Fruit fly (Drosophila melanogaster) whole organism, embryonic: ENCODE results near the gene Nak.

Experiments
- Adf1 ChIP-seq: fragments of 200-800 bp; sonication (Bioruptor generic); IDR thresholded peaks from 2 replicates; pipeline ENCODE4 v1.3.6; 2022; ENCODE audit warnings: missing biosample characterization, missing genetic modification characterization
- Bgb ChIP-seq: fragments of 200-800 bp; sonication (Bioruptor generic); IDR thresholded peaks from 2 replicates; pipeline ENCODE4 v1.3.6; 2022; ENCODE audit warnings: missing biosample characterization, missing genetic modification characterization; ENCODE audit not compliant: partially characterized antibody
- CG10274 ChIP-seq: fragments of 200-800 bp; sonication (Bioruptor generic); optimal IDR thresholded peaks from 3 replicates; lab custom pipeline; 2017; ENCODE audit warnings: missing biosample characterization, mild to moderate bottlenecking, missing genetic modification characterization
- CG11398 ChIP-seq: fragments of 200-800 bp; sonication (Bioruptor generic); optimal IDR thresholded peaks from 2 replicates; lab custom pipeline; 2016; ENCODE audit warnings: missing biosample characterization, missing genetic modification characterization
- CG12104 ChIP-seq: fragments of 200-800 bp; sonication (Bioruptor generic); optimal IDR thresholded peaks from 3 replicates; lab custom pipeline; 2016; ENCODE audit warnings: missing biosample characterization, missing genetic modification characterization
- CG12391 ChIP-seq: fragments of 200-800 bp; sonication (Bioruptor generic); optimal IDR thresholded peaks from 3 replicates; lab custom pipeline; 2018; ENCODE audit warnings: missing biosample characterization, mild to moderate bottlenecking, missing genetic modification characterization, moderate library complexity
- CG12659 ChIP-seq: fragments of 200-800 bp; sonication (Bioruptor generic); optimal IDR thresholded peaks from 3 replicates; lab custom pipeline; 2017; ENCODE audit warnings: mild to moderate bottlenecking, missing biosample characterization, missing genetic modification reagents, missing genetic modification characterization
- CG1602 ChIP-seq: fragments of 200-800 bp; sonication (Bioruptor generic); optimal IDR thresholded peaks from 3 replicates; lab custom pipeline; 2016; ENCODE audit warnings: missing biosample characterization, missing genetic modification characterization
- CG17829 ChIP-seq: fragments of 200-800 bp; optimal IDR thresholded peaks from 2 replicates; lab custom pipeline; 2019; ENCODE audit warnings: missing biosample characterization, mild to moderate bottlenecking, missing genetic modification characterization, moderate library complexity
- CG18011 ChIP-seq: fragments of 200-800 bp; sonication (Bioruptor generic); optimal IDR thresholded peaks from 2 replicates; lab custom pipeline; 2017; ENCODE audit warnings: missing biosample characterization, missing genetic modification characterization, mild to moderate bottlenecking, moderate library complexity, missing genotype
- CG30020 ChIP-seq: fragments of 200-800 bp; optimal IDR thresholded peaks from 2 replicates; lab custom pipeline; 2019; ENCODE audit warnings: missing biosample characterization, mild to moderate bottlenecking, missing genetic modification characterization, moderate library complexity
- CG33213 ChIP-seq: fragments of 200-800 bp; sonication (Bioruptor generic); optimal IDR thresholded peaks from 3 replicates; lab custom pipeline; 2016; ENCODE audit warnings: missing biosample characterization, missing genetic modification characterization
- CG4404 ChIP-seq: fragments of 200-800 bp; sonication (Bioruptor generic); IDR thresholded peaks from 2 replicates; pipeline ENCODE4 v1.3.6; 2022; ENCODE audit warnings: missing biosample characterization, missing genetic modification characterization
- CG4424 ChIP-seq: fragments of 200-800 bp; sonication (Bioruptor generic); optimal IDR thresholded peaks from 3 replicates; lab custom pipeline; 2016; ENCODE audit warnings: missing biosample characterization, missing genetic modification characterization
- CG4617 ChIP-seq: fragments of 200-800 bp; sonication (Bioruptor generic); optimal IDR thresholded peaks from 3 replicates; lab custom pipeline; 2016; ENCODE audit warnings: missing biosample characterization, missing genetic modification characterization, borderline replicate concordance
- CG7963 ChIP-seq: fragments of 200-800 bp; sonication (Bioruptor generic); IDR thresholded peaks from 3 replicates; pipeline ENCODE4 v1.3.6; 2022; ENCODE audit warnings: missing biosample characterization, missing genetic modification characterization; ENCODE audit not compliant: partially characterized antibody
- CG8281 ChIP-seq: fragments of 200-800 bp; sonication (Bioruptor generic); optimal IDR thresholded peaks from 2 replicates; lab custom pipeline; 2018; ENCODE audit warnings: missing biosample characterization, mild to moderate bottlenecking, missing genetic modification characterization, moderate library complexity
- CG8944 ChIP-seq: fragments of 200-800 bp; sonication (Bioruptor generic); optimal IDR thresholded peaks from 3 replicates; lab custom pipeline; 2016; ENCODE audit warnings: missing biosample characterization, missing genetic modification characterization
- CG9797 ChIP-seq: fragments of 200-800 bp; sonication (Bioruptor generic); optimal IDR thresholded peaks from 3 replicates; lab custom pipeline; 2018; ENCODE audit warnings: missing biosample characterization, mild to moderate bottlenecking, missing genetic modification characterization
- CG9876 ChIP-seq: fragments of 200-800 bp; sonication (Bioruptor generic); optimal IDR thresholded peaks from 2 replicates; lab custom pipeline; 2016; ENCODE audit warnings: missing biosample characterization, missing genetic modification characterization
- CHES-1-like ChIP-seq: fragments of 200-800 bp; sonication (Bioruptor generic); optimal IDR thresholded peaks from 2 replicates; lab custom pipeline; 2016; ENCODE audit warnings: missing biosample characterization, missing genetic modification characterization
- CkIIα-i1 ChIP-seq: fragments of 200-800 bp; sonication (Bioruptor generic); IDR thresholded peaks from 2 replicates; pipeline ENCODE4 v1.3.6; 2022; ENCODE audit warnings: missing biosample characterization, missing genetic modification characterization
- D19A ChIP-seq: fragments of 200-800 bp; optimal IDR thresholded peaks from 3 replicates; lab custom pipeline; 2019; ENCODE audit warnings: missing biosample characterization, mild to moderate bottlenecking, missing genetic modification characterization, moderate library complexity
- Dad ChIP-seq: fragments of 200-800 bp; sonication (Bioruptor generic); optimal IDR thresholded peaks from 3 replicates; lab custom pipeline; 2016; ENCODE audit warnings: missing biosample characterization, missing genetic modification characterization
- Dbx ChIP-seq: fragments of 200-800 bp; sonication (Bioruptor generic); IDR thresholded peaks from 3 replicates; pipeline ENCODE4 v1.3.6; 2022; ENCODE audit warnings: missing biosample characterization, missing genetic modification characterization
- Doc2 ChIP-seq: fragments of 200-800 bp; sonication (Bioruptor generic); IDR thresholded peaks from 2 replicates; pipeline ENCODE4 v1.3.6; 2022; ENCODE audit warnings: missing biosample characterization, missing genetic modification characterization
- Dp ChIP-seq: fragments of 200-800 bp; sonication (Bioruptor generic); optimal IDR thresholded peaks from 2 replicates; lab custom pipeline; 2018; ENCODE audit warnings: missing biosample characterization, mild to moderate bottlenecking, missing genetic modification characterization, moderate library complexity
- Fer3 ChIP-seq: fragments of 200-800 bp; sonication (Bioruptor generic); optimal IDR thresholded peaks from 2 replicates; lab custom pipeline; 2018; ENCODE audit warnings: missing biosample characterization, mild to moderate bottlenecking, missing genetic modification characterization, moderate library complexity
- Gug ChIP-seq: fragments of 200-800 bp; sonication (Bioruptor generic); IDR thresholded peaks from 4 replicates; pipeline ENCODE4 v1.3.6; 2022; ENCODE audit warnings: missing biosample characterization, missing genetic modification characterization
- Lhr ChIP-seq: fragments of 200-800 bp; sonication (Bioruptor generic); optimal IDR thresholded peaks from 3 replicates; lab custom pipeline; 2017; ENCODE audit warnings: mild to moderate bottlenecking, missing biosample characterization, missing genetic modification reagents, missing genetic modification characterization
- NC2α ChIP-seq: fragments of 200-800 bp; sonication (Bioruptor generic); optimal IDR thresholded peaks from 2 replicates; lab custom pipeline; 2016; ENCODE audit warnings: missing biosample characterization, missing genetic modification characterization
- NK7.1 ChIP-seq: fragments of 200-800 bp; sonication (Bioruptor generic); optimal IDR thresholded peaks from 3 replicates; lab custom pipeline; 2016; ENCODE audit warnings: missing biosample characterization, missing genetic modification characterization
- corto ChIP-seq: fragments of 200-800 bp; sonication (Bioruptor generic); optimal IDR thresholded peaks from 2 replicates; lab custom pipeline; 2016; ENCODE audit warnings: missing biosample characterization, mild to moderate bottlenecking, missing genetic modification characterization, moderate library complexity
- cwo ChIP-seq: fragments of 200-800 bp; sonication (Bioruptor generic); optimal IDR thresholded peaks from 3 replicates; lab custom pipeline; 2017; ENCODE audit warnings: missing biosample characterization, missing genetic modification characterization, mild to moderate bottlenecking, moderate library complexity, missing genetic modification reagents
- danr ChIP-seq: fragments of 200-800 bp; sonication (Bioruptor generic); IDR thresholded peaks from 2 replicates; pipeline ENCODE4 v1.3.6; 2022; ENCODE audit warnings: missing biosample characterization, missing genetic modification characterization
- dm ChIP-seq: fragments of 200-800 bp; sonication (Bioruptor generic); optimal IDR thresholded peaks from 3 replicates; lab custom pipeline; 2016; ENCODE audit warnings: missing biosample characterization, missing genetic modification characterization
- exex ChIP-seq: fragments of 200-800 bp; sonication (Bioruptor generic); optimal IDR thresholded peaks from 4 replicates; lab custom pipeline; 2018; ENCODE audit warnings: missing biosample characterization, mild to moderate bottlenecking, missing genetic modification characterization, moderate library complexity
- ham ChIP-seq: fragments of 200-800 bp; sonication (Bioruptor generic); IDR thresholded peaks from 2 replicates; pipeline ENCODE4 v1.3.6; 2022; ENCODE audit warnings: missing biosample characterization, missing genetic modification characterization
- her ChIP-seq: fragments of 200-800 bp; sonication (Bioruptor generic); optimal IDR thresholded peaks from 2 replicates; lab custom pipeline; 2016; ENCODE audit warnings: missing biosample characterization, missing genetic modification characterization
- oc ChIP-seq: fragments of 200-800 bp; sonication (Bioruptor generic); optimal IDR thresholded peaks from 2 replicates; lab custom pipeline; 2018; ENCODE audit warnings: missing biosample characterization, mild to moderate bottlenecking, missing genetic modification characterization, moderate library complexity
- phol ChIP-seq: fragments of 200-800 bp; sonication (Bioruptor generic); optimal IDR thresholded peaks from 3 replicates; lab custom pipeline; 2018; ENCODE audit warnings: missing biosample characterization, mild to moderate bottlenecking, missing genetic modification characterization, moderate library complexity
- prd ChIP-seq, 3 experiments: fragments of >200 bp in 2 of 3; fragments of 200-800 bp in 1 of 3; sonication (Bioruptor generic) in 1 of 3; optimal IDR thresholded peaks in 2 of 3; IDR thresholded peaks in 1 of 3; 2 replicates in 2 of 3; 3 replicates in 1 of 3; pipeline versions ENCODE4 v1.3.6 to Lab custom; 2017 to 2022; ENCODE audit warnings: missing biosample characterization in 1 of 3, missing genetic modification characterization in 1 of 3
- run ChIP-seq: fragments of 200-800 bp; sonication (Bioruptor generic); optimal IDR thresholded peaks from 3 replicates; lab custom pipeline; 2018; ENCODE audit warnings: missing biosample characterization, mild to moderate bottlenecking, missing genetic modification characterization
- sc ChIP-seq, 3 experiments: fragments of >200 bp in 2 of 3; fragments of 200-800 bp in 1 of 3; sonication (Bioruptor generic) in 1 of 3; optimal IDR thresholded peaks; 2 replicates in 2 of 3; 3 replicates in 1 of 3; lab custom pipeline; 2017; ENCODE audit warnings: mild to moderate bottlenecking in 1 of 3, missing biosample characterization in 1 of 3, missing genetic modification characterization in 1 of 3, missing genetic modification reagents in 1 of 3
- ssp ChIP-seq: fragments of 200-800 bp; sonication (Bioruptor generic); IDR thresholded peaks from 2 replicates; pipeline ENCODE4 v1.3.6; 2022; ENCODE audit warnings: missing biosample characterization, missing genetic modification characterization
- twi ChIP-seq: fragments of 200-800 bp; optimal IDR thresholded peaks from 2 replicates; lab custom pipeline; 2019; ENCODE audit warnings: missing biosample characterization, mild to moderate bottlenecking, missing genetic modification characterization, moderate library complexity
- tx ChIP-seq: fragments of 200-800 bp; sonication (Bioruptor generic); optimal IDR thresholded peaks from 2 replicates; lab custom pipeline; 2016; ENCODE audit warnings: missing biosample characterization, missing genetic modification characterization
- zen ChIP-seq: fragments of 200-800 bp; sonication (Bioruptor generic); optimal IDR thresholded peaks from 3 replicates; lab custom pipeline; 2018; ENCODE audit warnings: missing biosample characterization, mild to moderate bottlenecking, missing genetic modification characterization, moderate library complexity

Gene Nak

DNA sequence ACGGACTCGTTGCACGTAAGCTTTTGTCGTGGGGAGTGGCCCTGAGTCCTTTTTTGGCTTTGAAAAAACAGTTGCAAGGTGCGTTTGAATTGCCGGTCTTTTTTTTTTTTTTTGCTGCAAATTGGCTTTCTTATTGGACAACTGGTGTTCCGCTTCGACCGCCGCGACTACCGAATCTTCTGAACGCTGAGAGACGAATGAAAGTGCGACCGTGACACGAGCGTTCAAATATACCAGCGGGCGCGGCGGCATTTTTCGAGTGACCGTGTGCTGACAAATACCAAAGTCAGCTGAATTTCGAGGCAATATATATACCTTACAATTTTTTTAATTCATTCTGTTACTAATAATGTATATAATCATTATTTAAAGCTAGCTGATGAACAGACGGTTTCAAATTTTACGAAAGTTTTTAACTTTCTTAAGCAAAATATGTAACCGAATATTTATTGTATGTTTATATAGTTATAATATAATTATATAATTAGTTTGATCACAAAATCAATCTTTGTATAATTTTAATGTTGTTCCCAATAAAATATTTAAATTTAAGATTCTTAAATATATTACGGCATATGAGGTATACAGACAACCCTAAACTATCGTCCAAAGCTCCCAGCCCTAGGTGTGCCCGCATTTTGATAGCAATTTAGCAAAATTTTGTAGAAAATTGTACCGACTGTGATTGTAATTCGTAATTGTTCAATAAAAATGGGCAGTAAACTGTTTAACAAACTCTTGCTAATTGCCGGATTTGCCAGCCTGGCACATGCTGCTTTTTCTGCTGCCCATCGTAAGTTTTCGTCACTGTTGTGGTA, 18.7 kb upstream of the Nak start, which contains the start of the genes Swip-1 and EMC5 (continued):
- no peak for TF ChIP-seq CHES-1-like (GFP tag; lab: Kevin White, UChicago)
- no peak for TF ChIP-seq sc (optimal IDR thresholded peaks at IDR 0.05; lab: Kevin White, UChicago)
- TF ChIP-seq sc (GFP tag; optimal IDR thresholded peaks at IDR 0.05; lab: Kevin White, UChicago) = peak; percentile 7
- TF ChIP-seq zen = peak; percentile 34
- no peak for TF ChIP-seq CG33213
- peak; percentile 45; the same call in 1 of the 4 replicates for TF ChIP-seq Gug (GFP tag; lab: Robert Waterston, UW)
- TF ChIP-seq D19A (tag; lab: Kevin White, UChicago) = peak; percentile 55
- no peak for TF ChIP-seq corto (GFP tag; lab: Kevin White, UChicago)
- no peak for TF ChIP-seq her (GFP tag; lab: Kevin White, UChicago)
- TF ChIP-seq NC2α (GFP tag; lab: Kevin White, UChicago) = peak; percentile 13
- TF ChIP-seq CG9876 (GFP tag; lab: Kevin White, UChicago) = no peak
- no peak for TF ChIP-seq CkIIα-i1 (GFP tag; lab: Robert Waterston, UW)
- no peak for TF ChIP-seq CG11398 (GFP tag; lab: Kevin White, UChicago)
- peak; percentile 77 for TF ChIP-seq CG9797 (GFP tag; lab: Kevin White, UChicago)
- peak; percentile 65 for TF ChIP-seq CG30020 (tag; lab: Kevin White, UChicago)
- TF ChIP-seq run (tag; lab: Kevin White, UChicago) = peak; percentile 31
- TF ChIP-seq danr (GFP tag; lab: Robert Waterston, UW) = no peak
- TF ChIP-seq oc (tag; lab: Kevin White, UChicago) = no peak
- TF ChIP-seq ham = no peak
- TF ChIP-seq phol = peak; percentile 84
- TF ChIP-seq Adf1 (GFP tag; lab: Robert Waterston, UW) = no peak
- TF ChIP-seq CG8281 (tag; lab: Kevin White, UChicago) = no peak
- TF ChIP-seq tx (GFP tag; lab: Kevin White, UChicago) = no peak
- no peak for TF ChIP-seq prd (optimal IDR thresholded peaks at IDR 0.05; lab: Kevin White, UChicago)
- TF ChIP-seq prd (GFP tag; IDR thresholded peaks at IDR 0.05; lab: Robert Waterston, UW) = peak; percentile 62; the same call in 1 of the 3 replicates
- TF ChIP-seq CG8944 (GFP tag; lab: Kevin White, UChicago) = no peak
- TF ChIP-seq CG7963 (GFP tag; lab: Robert Waterston, UW) = peak; percentile 24; the same call in 1 of the 3 replicates
- TF ChIP-seq Doc2 (GFP tag; lab: Robert Waterston, UW) = no peak
- peak; percentile 30 for TF ChIP-seq CG1602 (GFP tag; lab: Kevin White, UChicago)
- peak; percentile 69 for TF ChIP-seq Dbx (GFP tag; lab: Robert Waterston, UW)
- TF ChIP-seq exex (tag; lab: Kevin White, UChicago) = peak; percentile 24
- TF ChIP-seq Lhr (GFP tag; lab: Kevin White, UChicago) = peak; percentile 1
- TF ChIP-seq CG4404 (GFP tag; lab: Robert Waterston, UW) = peak; percentile 36; the same call in 1 of the 2 replicates
- TF ChIP-seq NK7.1 (GFP tag; lab: Kevin White, UChicago) = no peak
- TF ChIP-seq CG4617 (GFP tag; lab: Kevin White, UChicago) = peak; percentile 52
- peak; percentile 71 for TF ChIP-seq CG12104
- TF ChIP-seq CG10274 (GFP tag; lab: Kevin White, UChicago) = no peak
- TF ChIP-seq Bgb (GFP tag; lab: Robert Waterston, UW) = peak; percentile 47
- no peak for TF ChIP-seq CG18011 (GFP tag; lab: Kevin White, UChicago)
- peak; percentile 77 for TF ChIP-seq CG17829 (tag; lab: Kevin White, UChicago)
- peak; percentile 4 for TF ChIP-seq dm (GFP tag; lab: Kevin White, UChicago)
- TF ChIP-seq Dad (GFP tag; lab: Kevin White, UChicago) = no peak
- no peak for TF ChIP-seq cwo (GFP tag; lab: Kevin White, UChicago)
- peak; percentile 82 for TF ChIP-seq CG12659 (GFP tag; lab: Kevin White, UChicago)
- peak; percentile 67 for TF ChIP-seq CG4424
- TF ChIP-seq Dp = peak; percentile 64
- TF ChIP-seq CG12391 (tag; lab: Kevin White, UChicago) = peak; percentile 87
- TF ChIP-seq Fer3 (tag; lab: Kevin White, UChicago) = peak; percentile 44
- TF ChIP-seq ssp (GFP tag; lab: Robert Waterston, UW) = peak; percentile 61
- TF ChIP-seq twi (tag; lab: Kevin White, UChicago) = peak; percentile 55
